Worm (Caenorhabditis elegans) whole organism, young adult: Measurements from ENCODE around the gene sri-40.

Source experiments
- B0336.3 ChIP-seq: fragments of 200-800 bp; sonication (Bioruptor generic); IDR thresholded peaks from 2 replicates; pipeline ENCODE4 v1.3.6; 2022; ENCODE audit warnings: missing genetic modification characterization, missing compliant biosample characterization
- F52B5.7 ChIP-seq: sonication (generic microtip); optimal IDR thresholded peaks from 2 replicates; lab custom pipeline; 2016; ENCODE audit warnings: mild to moderate bottlenecking, missing genetic modification characterization, missing compliant biosample characterization
- F55B11.4 ChIP-seq: sonication (generic microtip); optimal IDR thresholded peaks from 2 replicates; lab custom pipeline; 2016; ENCODE audit warnings: missing compliant biosample characterization, missing genetic modification characterization, borderline replicate concordance; ENCODE audit not compliant: insufficient read depth
- K11D2.4 ChIP-seq: fragments of 200-800 bp; sonication (Bioruptor generic); IDR thresholded peaks from 2 replicates; pipeline ENCODE4 v1.3.6; 2022; ENCODE audit warnings: missing genetic modification reagents, missing genetic modification characterization, missing compliant biosample characterization
- T07F8.4 ChIP-seq: sonication (generic microtip); optimal IDR thresholded peaks from 2 replicates; lab custom pipeline; 2016; ENCODE audit warnings: mild to moderate bottlenecking, missing genetic modification characterization, moderate library complexity, missing compliant biosample characterization
- Y53G8AR.9 ChIP-seq: fragments of 200-800 bp; sonication (Bioruptor generic); conservative IDR thresholded peaks from 2 replicates; pipeline ENCODE4 v1.3.6; 2022; ENCODE audit warnings: missing genetic modification reagents, missing genetic modification characterization, missing compliant biosample characterization
- akir-1 ChIP-seq: fragments of 200-800 bp; sonication (Bioruptor generic); optimal IDR thresholded peaks from 2 replicates; lab custom pipeline; 2018; ENCODE audit warnings: mild to moderate bottlenecking, missing genetic modification characterization, moderate library complexity, missing compliant biosample characterization
- aptf-2 ChIP-seq: fragments of 200-800 bp; sonication (Bioruptor generic); conservative IDR thresholded peaks from 2 replicates; pipeline ENCODE4 v1.3.6; 2022; ENCODE audit warnings: missing genetic modification reagents, missing genetic modification characterization, missing compliant biosample characterization
- attf-6 ChIP-seq: fragments of 200-800 bp; sonication (Bioruptor generic); IDR thresholded peaks from 2 replicates; pipeline ENCODE4 v1.3.6; 2022; ENCODE audit warnings: missing genetic modification reagents, missing genetic modification characterization, missing compliant biosample characterization
- bed-1 ChIP-seq: fragments of 200-800 bp; sonication (Bioruptor generic); IDR thresholded peaks from 2 replicates; pipeline ENCODE4 v1.3.6; 2022; ENCODE audit warnings: missing genetic modification reagents, missing genetic modification characterization, missing compliant biosample characterization
- bed-2 ChIP-seq: fragments of 200-800 bp; sonication (Bioruptor generic); IDR thresholded peaks from 2 replicates; pipeline ENCODE4 v1.3.6; 2022; ENCODE audit warnings: missing genetic modification reagents, missing genetic modification characterization, missing compliant biosample characterization
- ceh-100 ChIP-seq: fragments of 200-800 bp; sonication (Bioruptor generic); IDR thresholded peaks from 2 replicates; pipeline ENCODE4 v1.3.6; 2022; ENCODE audit warnings: missing genetic modification reagents, missing genetic modification characterization, missing compliant biosample characterization
- ceh-27 ChIP-seq: fragments of 200-800 bp; sonication (Bioruptor generic); optimal IDR thresholded peaks from 2 replicates; lab custom pipeline; 2018; ENCODE audit warnings: mild to moderate bottlenecking, missing genetic modification characterization, moderate library complexity, missing compliant biosample characterization
- ceh-58 ChIP-seq: fragments of 200-800 bp; sonication (Bioruptor generic); IDR thresholded peaks from 2 replicates; pipeline ENCODE4 v1.3.6; 2022; ENCODE audit warnings: missing genetic modification characterization, missing compliant biosample characterization
- chd-7 ChIP-seq: sonication (generic microtip); optimal IDR thresholded peaks from 2 replicates; lab custom pipeline; 2016; ENCODE audit warnings: mild to moderate bottlenecking, missing genetic modification characterization, moderate library complexity, missing compliant biosample characterization
- die-1 ChIP-seq: sonication (generic microtip); optimal IDR thresholded peaks from 2 replicates; lab custom pipeline; 2016; ENCODE audit warnings: missing genotype, mild to moderate bottlenecking, missing genetic modification characterization, missing compliant biosample characterization
- egl-18 ChIP-seq: fragments of 200-800 bp; sonication (Bioruptor generic); IDR thresholded peaks from 2 replicates; pipeline ENCODE4 v1.3.6; 2022; ENCODE audit warnings: missing genetic modification reagents, missing genetic modification characterization, missing compliant biosample characterization
- egl-44 ChIP-seq: fragments of 200-800 bp; sonication (Bioruptor generic); IDR thresholded peaks from 2 replicates; pipeline ENCODE4 v1.3.6; 2022; ENCODE audit warnings: missing genetic modification reagents, missing genetic modification characterization, missing compliant biosample characterization
- ets-4 ChIP-seq: fragments of 200-800 bp; sonication (Bioruptor generic); optimal IDR thresholded peaks from 2 replicates; lab custom pipeline; 2018; ENCODE audit warnings: mild to moderate bottlenecking, missing genetic modification characterization, missing compliant biosample characterization
- hmg-1.2 ChIP-seq: fragments of 200-800 bp; sonication (Bioruptor generic); IDR thresholded peaks from 2 replicates; pipeline ENCODE4 v1.3.6; 2022; ENCODE audit warnings: missing genetic modification reagents, missing genetic modification characterization, missing compliant biosample characterization
- hsf-1 ChIP-seq: fragments of 200-800 bp; sonication (Bioruptor generic); IDR thresholded peaks from 2 replicates; pipeline ENCODE4 v1.3.6; 2022; ENCODE audit warnings: missing genetic modification reagents, missing genetic modification characterization, missing compliant biosample characterization
- lag-1 ChIP-seq: fragments of 200-800 bp; sonication (Bioruptor generic); IDR thresholded peaks from 2 replicates; pipeline ENCODE4 v1.3.6; 2022; ENCODE audit warnings: missing genetic modification reagents, missing genetic modification characterization, missing compliant biosample characterization
- let-526 ChIP-seq: fragments of 200-800 bp; sonication (Bioruptor generic); IDR thresholded peaks from 2 replicates; pipeline ENCODE4 v1.3.6; 2022; ENCODE audit warnings: missing genetic modification reagents, missing genetic modification characterization, missing compliant biosample characterization
- let-607 ChIP-seq, 2 experiments: fragments of 200-800 bp in 1 of 2; sonication (Bioruptor generic) in 1 of 2; sonication (generic microtip) in 1 of 2; optimal IDR thresholded peaks; 2 replicates each; lab custom pipeline; 2016 to 2018; ENCODE audit warnings: mild to moderate bottlenecking in 2 of 2, missing compliant biosample characterization in 2 of 2, missing genetic modification characterization in 2 of 2, moderate library complexity in 2 of 2, missing genotype in 1 of 2
- lin-54 ChIP-seq: fragments of 200-800 bp; sonication (Bioruptor generic); optimal IDR thresholded peaks from 2 replicates; lab custom pipeline; 2018; ENCODE audit warnings: mild to moderate bottlenecking, missing genetic modification characterization, missing compliant biosample characterization
- madf-3 ChIP-seq: fragments of 200-800 bp; sonication (Bioruptor generic); IDR thresholded peaks from 2 replicates; pipeline ENCODE4 v1.3.6; 2022; ENCODE audit warnings: missing genetic modification reagents, missing genetic modification characterization, missing compliant biosample characterization
- madf-8 ChIP-seq: fragments of 200-800 bp; sonication (Bioruptor generic); conservative IDR thresholded peaks from 2 replicates; pipeline ENCODE4 v1.3.6; 2022; ENCODE audit warnings: missing genetic modification reagents, missing genetic modification characterization, missing compliant biosample characterization
- mcd-1 ChIP-seq: fragments of 200-800 bp; sonication (Bioruptor generic); IDR thresholded peaks from 2 replicates; pipeline ENCODE4 v1.3.6; 2022; ENCODE audit warnings: missing genetic modification reagents, missing genetic modification characterization, missing compliant biosample characterization
- snpc-1.1 ChIP-seq: sonication (generic microtip); optimal IDR thresholded peaks from 2 replicates; lab custom pipeline; 2017; ENCODE audit warnings: missing genetic modification characterization, mild to moderate bottlenecking, missing compliant biosample characterization, antibody characterized with exemption, moderate library complexity, missing genotype, missing genetic modification reagents; ENCODE audit not compliant: insufficient read depth
- snpc-1.3 ChIP-seq: sonication (generic microtip); optimal IDR thresholded peaks from 2 replicates; lab custom pipeline; 2017; ENCODE audit warnings: missing genetic modification characterization, mild to moderate bottlenecking, missing compliant biosample characterization, antibody characterized with exemption, moderate library complexity, missing genotype, missing genetic modification reagents; ENCODE audit not compliant: insufficient read depth
- snpc-3.4 ChIP-seq: sonication (generic microtip); optimal IDR thresholded peaks from 2 replicates; lab custom pipeline; 2017; ENCODE audit warnings: missing genetic modification characterization, mild to moderate bottlenecking, missing compliant biosample characterization, antibody characterized with exemption, moderate library complexity, missing genotype, missing genetic modification reagents
- unc-62 ChIP-seq: fragments of 150-350 bp; optimal IDR thresholded peaks from 2 replicates; lab custom pipeline; 2014; ENCODE audit warnings: missing biosample characterization, missing genetic modification reagents, missing genetic modification characterization
- zfh-2 ChIP-seq: fragments of 200-800 bp; sonication (Bioruptor generic); conservative IDR thresholded peaks from 2 replicates; pipeline ENCODE4 v1.3.6; 2022; ENCODE audit warnings: missing genetic modification reagents, missing genetic modification characterization, missing compliant biosample characterization
- ztf-18 ChIP-seq: sonication (generic microtip); optimal IDR thresholded peaks from 2 replicates; lab custom pipeline; 2016; ENCODE audit warnings: missing genotype, mild to moderate bottlenecking, missing genetic modification characterization, missing compliant biosample characterization
- ztf-6 ChIP-seq: fragments of 200-800 bp; sonication (Bioruptor generic); IDR thresholded peaks from 2 replicates; pipeline ENCODE4 v1.3.6; 2022; ENCODE audit warnings: missing genetic modification reagents, missing genetic modification characterization, missing compliant biosample characterization

Gene sri-40

ce11 chrII:3209251-3209650 lies 31.5 kb downstream of the sri-40 start, which contains the start of gene ZC239.6:
Gene ZC239.6 (plus strand): TSS chrII:3209631.
- TF ChIP-seq Y53G8AR.9: no peak
- TF ChIP-seq hmg-1.2 (GFP tag; lab: Robert Waterston, UW): peak; percentile 46; the same call in 1 of the 2 replicates
- TF ChIP-seq unc-62 (GFP tag; lab: Kevin White, UChicago): no peak
- no peak for TF ChIP-seq attf-6 (GFP tag; lab: Robert Waterston, UW)
- TF ChIP-seq let-607 (tag; optimal IDR thresholded peaks at IDR 0.05; lab: Kevin White, UChicago): no peak
- peak; percentile 53; the same call in 1 of the 2 replicates for TF ChIP-seq hsf-1 (GFP tag; lab: Robert Waterston, UW)
- no peak for TF ChIP-seq ceh-100 (GFP tag; lab: Robert Waterston, UW)
- TF ChIP-seq ceh-27 (GFP tag; lab: Kevin White, UChicago): no peak
- TF ChIP-seq lag-1 (GFP tag; lab: Robert Waterston, UW): no peak
- TF ChIP-seq F55B11.4 (tag; lab: Kevin White, UChicago): no peak
- TF ChIP-seq egl-44 (GFP tag; lab: Robert Waterston, UW): no peak
- no peak for TF ChIP-seq ztf-18 (tag; lab: Kevin White, UChicago)
- TF ChIP-seq, all 124 proteins: peak for 2

ce11 chrII:3210365-3210764 lies 32.6 kb downstream of the sri-40 start, which contains the start of gene ZC239.5:
Gene ZC239.5 (plus strand): TSS chrII:3210665.
- TF ChIP-seq snpc-3.4 (tag; lab: Kevin White, UChicago) (no peak), F55B11.4 (tag; lab: Kevin White, UChicago) (no peak), lin-54 (GFP tag; lab: Kevin White, UChicago) (no peak), bed-2 (GFP tag; lab: Robert Waterston, UW) (no peak), K11D2.4 (GFP tag; lab: Robert Waterston, UW) (no peak), snpc-1.3 (tag; lab: Kevin White, UChicago) (no peak), let-526 (GFP tag; lab: Robert Waterston, UW) (no peak), ceh-58 (GFP tag; lab: Robert Waterston, UW) (no peak)

- TF ChIP-seq T07F8.4 (tag; lab: Kevin White, UChicago) (no peak), snpc-1.3 (tag; lab: Kevin White, UChicago) (no peak), madf-8 (GFP tag; lab: Robert Waterston, UW) (no peak), egl-18 (GFP tag; lab: Robert Waterston, UW) (no peak), die-1 (tag; lab: Kevin White, UChicago) (no peak), snpc-1.1 (tag; lab: Kevin White, UChicago) (no peak), aptf-2 (GFP tag; lab: Robert Waterston, UW) (no peak), B0336.3 (GFP tag; lab: Robert Waterston, UW) (no peak), chd-7 (no peak), bed-1 (GFP tag; lab: Robert Waterston, UW) (no peak), mcd-1 (GFP tag; lab: Robert Waterston, UW) (no peak), zfh-2 (no peak), ztf-6 (GFP tag; lab: Robert Waterston, UW) (no peak), F52B5.7 (tag; lab: Kevin White, UChicago) (no peak), lin-54 (GFP tag; lab: Kevin White, UChicago) (no peak), ets-4 (GFP tag; lab: Kevin White, UChicago) (no peak), akir-1 (no peak), madf-3 (GFP tag; lab: Robert Waterston, UW) (no peak)
Measured at ce11 chrII:3213898-3214297, 36.1 kb downstream of the sri-40 start, which contains the start of gene ZC239.4. Gene ZC239.4 (plus strand): TSS chrII:3214198.
